Worm (Caenorhabditis elegans) whole organism, L4/young adult: ENCODE results near the gene tcer-1.

ENCODE experiments used
- dao-5 ChIP-seq: sonication (generic microtip); optimal IDR thresholded peaks from 2 replicates; lab custom pipeline; 2016; ENCODE audit warnings: missing genotype, missing genetic modification characterization, moderate library complexity, missing compliant biosample characterization
- him-1 ChIP-seq: sonication (generic microtip); optimal IDR thresholded peaks from 2 replicates; lab custom pipeline; 2016; ENCODE audit warnings: missing genotype, missing genetic modification reagents, missing genetic modification characterization, missing compliant biosample characterization

DNA sequence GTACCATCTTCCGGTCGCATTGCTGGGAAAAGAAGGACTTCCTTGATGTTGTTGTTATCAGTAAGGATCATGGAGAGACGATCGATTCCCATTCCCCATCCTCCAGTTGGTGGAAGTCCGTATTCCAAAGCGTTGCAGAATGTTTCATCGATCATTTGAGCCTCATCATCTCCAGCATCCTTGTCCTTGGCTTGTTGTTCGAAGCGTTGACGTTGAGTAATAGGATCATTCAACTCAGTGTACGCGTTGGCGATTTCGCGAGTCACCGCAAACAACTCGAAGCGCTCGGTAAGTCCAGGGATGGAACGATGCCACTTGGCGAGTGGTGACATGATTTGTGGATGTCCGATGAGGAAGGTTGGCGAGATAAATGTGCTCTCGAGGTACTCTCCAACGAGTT, 20.6 kb upstream of the tcer-1 start:
- TF ChIP-seq dao-5 (tag; lab: Kevin White, UChicago) (no peak), him-1 (tag; lab: Kevin White, UChicago) (no peak)
